Fruit fly (Drosophila melanogaster) whole organism, embryonic: ENCODE results near the gene Dtg.

Experiments used
- Atf-2 ChIP-seq: fragments of 200-800 bp; sonication (Bioruptor generic); optimal IDR thresholded peaks from 2 replicates; lab custom pipeline; 2016; ENCODE audit warnings: missing biosample characterization, missing genetic modification characterization
- CG11456 ChIP-seq: fragments of 200-800 bp; sonication (Bioruptor generic); IDR thresholded peaks from 3 replicates; pipeline ENCODE4 v1.3.6; 2022; ENCODE audit warnings: missing biosample characterization, missing genetic modification characterization
- CG12071 ChIP-seq: fragments of 200-800 bp; sonication (Bioruptor generic); optimal IDR thresholded peaks from 3 replicates; lab custom pipeline; 2018; ENCODE audit warnings: missing biosample characterization, mild to moderate bottlenecking, missing genetic modification characterization
- CG12659 ChIP-seq: fragments of 200-800 bp; sonication (Bioruptor generic); optimal IDR thresholded peaks from 3 replicates; lab custom pipeline; 2017; ENCODE audit warnings: mild to moderate bottlenecking, missing biosample characterization, missing genetic modification reagents, missing genetic modification characterization
- CG12942 ChIP-seq: fragments of 200-800 bp; sonication (Bioruptor generic); optimal IDR thresholded peaks from 3 replicates; lab custom pipeline; 2016; ENCODE audit warnings: missing biosample characterization, missing genetic modification characterization
- CG14014 ChIP-seq: fragments of 200-800 bp; sonication (Bioruptor generic); IDR thresholded peaks from 2 replicates; pipeline ENCODE4 v1.3.6; 2022; ENCODE audit warnings: missing biosample characterization, missing genetic modification characterization
- CG1603 ChIP-seq: fragments of 200-800 bp; sonication (Bioruptor generic); optimal IDR thresholded peaks from 2 replicates; lab custom pipeline; 2019; ENCODE audit warnings: missing biosample characterization, mild to moderate bottlenecking, missing genetic modification characterization, moderate library complexity
- CG17385 ChIP-seq: fragments of 200-800 bp; sonication (Bioruptor generic); optimal IDR thresholded peaks from 3 replicates; lab custom pipeline; 2018; ENCODE audit warnings: missing biosample characterization, mild to moderate bottlenecking, missing genetic modification characterization
- CG2116 ChIP-seq: fragments of 200-800 bp; sonication (Bioruptor generic); optimal IDR thresholded peaks from 3 replicates; lab custom pipeline; 2018; ENCODE audit warnings: missing biosample characterization, mild to moderate bottlenecking, missing genetic modification characterization
- CG30020 ChIP-seq: fragments of 200-800 bp; optimal IDR thresholded peaks from 2 replicates; lab custom pipeline; 2019; ENCODE audit warnings: missing biosample characterization, mild to moderate bottlenecking, missing genetic modification characterization, moderate library complexity
- CG32767 ChIP-seq: fragments of 200-800 bp; sonication (Bioruptor generic); IDR thresholded peaks from 2 replicates; pipeline ENCODE4 v1.3.6; 2022; ENCODE audit warnings: missing biosample characterization, missing genetic modification characterization
- CG3726 ChIP-seq: fragments of 200-800 bp; sonication (Bioruptor generic); IDR thresholded peaks from 3 replicates; pipeline ENCODE4, ENCODE4 v1.3.6; 2022; ENCODE audit warnings: missing biosample characterization, missing genetic modification characterization
- CG4404 ChIP-seq: fragments of 200-800 bp; sonication (Bioruptor generic); IDR thresholded peaks from 2 replicates; pipeline ENCODE4 v1.3.6; 2022; ENCODE audit warnings: missing biosample characterization, missing genetic modification characterization
- CG4617 ChIP-seq: fragments of 200-800 bp; sonication (Bioruptor generic); optimal IDR thresholded peaks from 3 replicates; lab custom pipeline; 2016; ENCODE audit warnings: missing biosample characterization, missing genetic modification characterization, borderline replicate concordance
- CG4730 ChIP-seq: fragments of 200-800 bp; sonication (Bioruptor generic); IDR thresholded peaks from 2 replicates; pipeline ENCODE4 v1.3.6; 2022; ENCODE audit warnings: missing biosample characterization, missing genetic modification characterization
- CG6654 ChIP-seq: fragments of 200-800 bp; sonication (Bioruptor generic); optimal IDR thresholded peaks from 2 replicates; lab custom pipeline; 2017; ENCODE audit warnings: missing biosample characterization, mild to moderate bottlenecking, missing genetic modification characterization
- CG6791 ChIP-seq: fragments of 200-800 bp; sonication (Bioruptor generic); IDR thresholded peaks from 3 replicates; pipeline ENCODE4 v1.3.6; 2022; ENCODE audit warnings: missing biosample characterization, missing genetic modification characterization; ENCODE audit not compliant: partially characterized antibody
- CG7928 ChIP-seq: fragments of 200-800 bp; sonication (Bioruptor generic); optimal IDR thresholded peaks from 2 replicates; lab custom pipeline; 2017; ENCODE audit warnings: missing biosample characterization, mild to moderate bottlenecking, missing genetic modification characterization
- CG8765 ChIP-seq: fragments of 200-800 bp; sonication (Bioruptor generic); IDR thresholded peaks from 2 replicates; pipeline ENCODE4 v1.3.6; 2022; ENCODE audit warnings: missing biosample characterization, missing genetic modification characterization
- Dip2 ChIP-seq: fragments of 200-800 bp; sonication (Bioruptor generic); IDR thresholded peaks from 2 replicates; pipeline ENCODE4 v1.3.6; 2022; ENCODE audit warnings: missing biosample characterization, missing genetic modification characterization
- Dref ChIP-seq: fragments of 200-800 bp; sonication (Bioruptor generic); IDR thresholded peaks from 2 replicates; pipeline ENCODE4 v1.3.6; 2022; ENCODE audit warnings: missing biosample characterization, missing genetic modification characterization
- HLH4C ChIP-seq: fragments of 200-800 bp; sonication (Bioruptor generic); IDR thresholded peaks from 3 replicates; pipeline ENCODE4 v1.3.6; 2022; ENCODE audit warnings: missing biosample characterization, missing genetic modification characterization; ENCODE audit not compliant: partially characterized antibody
- HLH54F ChIP-seq: fragments of 200-800 bp; sonication (Bioruptor generic); optimal IDR thresholded peaks from 3 replicates; lab custom pipeline; 2016; ENCODE audit warnings: missing biosample characterization, missing genetic modification characterization
- Jarid2 ChIP-seq: fragments of 200-800 bp; sonication (Bioruptor generic); optimal IDR thresholded peaks from 3 replicates; lab custom pipeline; 2017; ENCODE audit warnings: mild to moderate bottlenecking, missing biosample characterization, missing genetic modification reagents, missing genetic modification characterization
- MTF-1 ChIP-seq: fragments of 200-800 bp; sonication (Bioruptor generic); optimal IDR thresholded peaks from 2 replicates; lab custom pipeline; 2018; ENCODE audit warnings: missing biosample characterization, mild to moderate bottlenecking, missing genetic modification characterization, borderline replicate concordance
- Ssrp ChIP-seq: fragments of 200-800 bp; sonication (Bioruptor generic); optimal IDR thresholded peaks from 2 replicates; lab custom pipeline; 2018; ENCODE audit warnings: missing biosample characterization, mild to moderate bottlenecking, missing genetic modification characterization, moderate library complexity
- aop ChIP-seq: fragments of 200-800 bp; sonication (Bioruptor generic); IDR thresholded peaks from 2 replicates; pipeline ENCODE4 v1.3.6; 2022; ENCODE audit warnings: missing biosample characterization, missing genetic modification characterization
- ap ChIP-seq: fragments of 200-800 bp; sonication (Bioruptor generic); IDR thresholded peaks from 2 replicates; pipeline ENCODE4 v1.3.6; 2022; ENCODE audit warnings: missing biosample characterization, missing genetic modification characterization
- ase ChIP-seq: fragments of 200-800 bp; sonication (Bioruptor generic); IDR thresholded peaks from 3 replicates; pipeline ENCODE4 v1.3.6; 2022; ENCODE audit warnings: missing biosample characterization, missing genetic modification characterization
- btn ChIP-seq: fragments of 200-800 bp; sonication (Bioruptor generic); optimal IDR thresholded peaks from 2 replicates; lab custom pipeline; 2016; ENCODE audit warnings: missing biosample characterization, missing genetic modification characterization
- dimm ChIP-seq: fragments of 200-800 bp; sonication (Bioruptor generic); IDR thresholded peaks from 2 replicates; pipeline ENCODE4 v1.3.6; 2022; ENCODE audit warnings: missing biosample characterization, missing genetic modification characterization
- dpn ChIP-seq, 2 experiments: fragments of 200-800 bp; sonication (Bioruptor generic); optimal IDR thresholded peaks; 3 replicates each; lab custom pipeline; 2016; ENCODE audit warnings: missing biosample characterization in 2 of 2, missing genetic modification characterization in 2 of 2
- esg ChIP-seq: fragments of 200-800 bp; sonication (Bioruptor generic); conservative IDR thresholded peaks from 2 replicates; pipeline ENCODE4 v1.3.6; 2022; ENCODE audit warnings: missing biosample characterization, missing genetic modification characterization
- fd96Cb ChIP-seq: fragments of 200-800 bp; sonication (Bioruptor generic); optimal IDR thresholded peaks from 2 replicates; lab custom pipeline; 2018; ENCODE audit warnings: missing biosample characterization, mild to moderate bottlenecking, missing genetic modification characterization, moderate library complexity
- gcm ChIP-seq: fragments of 200-800 bp; sonication (Bioruptor generic); optimal IDR thresholded peaks from 2 replicates; lab custom pipeline; 2019; ENCODE audit warnings: missing biosample characterization, mild to moderate bottlenecking, missing genetic modification characterization, moderate library complexity
- gsb ChIP-seq: fragments of 200-800 bp; sonication (Bioruptor generic); IDR thresholded peaks from 2 replicates; pipeline ENCODE4 v1.3.6; 2022; ENCODE audit warnings: missing biosample characterization, missing genetic modification characterization
- inv ChIP-seq: fragments of 200-800 bp; sonication (Bioruptor generic); IDR thresholded peaks from 2 replicates; pipeline ENCODE4 v1.3.6; 2022; ENCODE audit warnings: missing biosample characterization, missing genetic modification characterization; ENCODE audit not compliant: partially characterized antibody
- knrl ChIP-seq: fragments of 200-800 bp; sonication (Bioruptor generic); IDR thresholded peaks from 3 replicates; pipeline ENCODE4 v1.3.6; 2022; ENCODE audit warnings: missing biosample characterization, missing genetic modification characterization; ENCODE audit not compliant: partially characterized antibody
- lab ChIP-seq: fragments of 200-800 bp; sonication (Bioruptor generic); optimal IDR thresholded peaks from 3 replicates; lab custom pipeline; 2017; ENCODE audit warnings: missing biosample characterization, missing genetic modification characterization, mild to moderate bottlenecking, moderate library complexity, missing genetic modification reagents
- lmd ChIP-seq: fragments of 200-800 bp; sonication (Bioruptor generic); IDR thresholded peaks from 2 replicates; pipeline ENCODE4 v1.3.6; 2022; ENCODE audit warnings: missing biosample characterization, missing genetic modification characterization
- nau ChIP-seq: fragments of 200-800 bp; sonication (Bioruptor generic); optimal IDR thresholded peaks from 3 replicates; lab custom pipeline; 2017; ENCODE audit warnings: missing biosample characterization, mild to moderate bottlenecking, missing genetic modification characterization, missing genetic modification reagents
- sens-2 ChIP-seq: fragments of 200-800 bp; sonication (Bioruptor generic); IDR thresholded peaks from 2 replicates; pipeline ENCODE4 v1.3.6; 2022; ENCODE audit warnings: missing biosample characterization, missing genetic modification characterization
- seq ChIP-seq: fragments of 200-800 bp; sonication (Bioruptor generic); IDR thresholded peaks from 2 replicates; pipeline ENCODE4 v1.3.6; 2022; ENCODE audit warnings: missing biosample characterization, missing genetic modification characterization
- sisA ChIP-seq: fragments of 200-800 bp; sonication (Bioruptor generic); IDR thresholded peaks from 2 replicates; pipeline ENCODE4 v1.3.6; 2022; ENCODE audit warnings: missing biosample characterization, missing genetic modification characterization
- sob ChIP-seq: fragments of 200-800 bp; sonication (Bioruptor generic); IDR thresholded peaks from 2 replicates; pipeline ENCODE4 v1.3.6; 2022; ENCODE audit warnings: missing biosample characterization, missing genetic modification characterization
- tx ChIP-seq: fragments of 200-800 bp; sonication (Bioruptor generic); optimal IDR thresholded peaks from 2 replicates; lab custom pipeline; 2016; ENCODE audit warnings: missing biosample characterization, missing genetic modification characterization
- unc-4 ChIP-seq: fragments of 200-800 bp; sonication (Bioruptor generic); IDR thresholded peaks from 2 replicates; pipeline ENCODE4 v1.3.6; 2022; ENCODE audit warnings: missing biosample characterization, missing genetic modification characterization; ENCODE audit not compliant: partially characterized antibody
- vfl ChIP-seq: fragments of 200-800 bp; sonication (Bioruptor generic); optimal IDR thresholded peaks from 2 replicates; lab custom pipeline; 2016; ENCODE audit warnings: missing biosample characterization, missing genetic modification characterization
- zen2 ChIP-seq: fragments of 200-800 bp; sonication (Bioruptor generic); IDR thresholded peaks from 3 replicates; pipeline ENCODE4 v1.3.6; 2022; ENCODE audit warnings: missing biosample characterization, missing genetic modification characterization; ENCODE audit not compliant: partially characterized antibody
- zfh1 ChIP-seq: fragments of 200-800 bp; sonication (Bioruptor generic); IDR thresholded peaks from 3 replicates; pipeline ENCODE4 v1.3.6; 2022; ENCODE audit warnings: missing biosample characterization, missing genetic modification characterization
- zfh2 ChIP-seq: fragments of 200-800 bp; sonication (Bioruptor generic); optimal IDR thresholded peaks from 2 replicates; lab custom pipeline; 2016; ENCODE audit warnings: missing biosample characterization, missing genetic modification characterization

Gene Dtg

DNA sequence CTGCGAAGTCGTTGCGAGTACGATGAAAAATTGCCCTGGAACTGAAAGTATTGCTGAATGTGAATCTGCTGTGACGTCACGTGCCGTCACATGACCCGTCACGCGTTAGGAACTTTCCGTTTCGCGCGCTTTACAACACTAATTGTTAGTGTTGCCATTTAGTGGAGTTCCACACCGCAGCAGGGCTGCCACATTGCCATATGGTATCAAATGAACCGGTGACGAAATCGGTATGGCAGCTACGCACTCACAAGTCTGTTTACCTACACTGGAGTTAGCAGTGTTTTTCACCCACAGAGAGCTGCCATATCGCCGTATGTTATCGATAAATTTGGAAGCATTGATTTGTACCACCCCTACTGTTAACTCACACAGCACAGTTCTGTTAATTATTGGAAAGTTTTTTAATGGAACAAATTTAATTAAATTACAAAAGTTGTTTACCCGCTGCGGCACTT lies 20.1 kb upstream of the Dtg start, which contains the start of the genes Vha55 and Snx3 (continued):
- peak; percentile 29 for TF ChIP-seq fd96Cb (tag; lab: Kevin White, UChicago)
- no peak for TF ChIP-seq lmd
- no peak for TF ChIP-seq Dip2 (GFP tag; lab: Robert Waterston, UW)
- no peak for TF ChIP-seq nau (GFP tag; lab: Kevin White, UChicago)
- TF ChIP-seq sisA, result no peak
- no peak for TF ChIP-seq aop (GFP tag; lab: Robert Waterston, UW)
- TF ChIP-seq CG4404 (GFP tag; lab: Robert Waterston, UW), result no peak
- no peak for TF ChIP-seq Dref
- TF ChIP-seq CG12659 (GFP tag; lab: Kevin White, UChicago), result peak; percentile 95
- TF ChIP-seq vfl, result peak; percentile 88
- TF ChIP-seq CG14014, result no peak
- peak; percentile 5 for TF ChIP-seq CG17385
- no peak for TF ChIP-seq gcm (GFP tag; lab: Kevin White, UChicago)
- peak; percentile 60 for TF ChIP-seq CG7928 (GFP tag; lab: Kevin White, UChicago)
- peak; percentile 84 to 92 for TF ChIP-seq dpn (GFP tag; optimal IDR thresholded peaks at IDR 0.05; lab: Kevin White, UChicago)
- TF ChIP-seq gsb (GFP tag; lab: Robert Waterston, UW), result no peak
- TF ChIP-seq dimm, result no peak
- no peak for TF ChIP-seq CG32767 (GFP tag; lab: Robert Waterston, UW)
- TF ChIP-seq CG11456 (GFP tag; lab: Robert Waterston, UW), result no peak
- no peak for TF ChIP-seq btn
- no peak for TF ChIP-seq CG6654 (GFP tag; lab: Kevin White, UChicago)
- no peak for TF ChIP-seq sens-2 (GFP tag; lab: Robert Waterston, UW)
- no peak for TF ChIP-seq CG8765 (GFP tag; lab: Robert Waterston, UW)
- peak; percentile 56 for TF ChIP-seq Jarid2 (GFP tag; lab: Kevin White, UChicago)
- no peak for TF ChIP-seq knrl (GFP tag; lab: Robert Waterston, UW)
- TF ChIP-seq zfh2 (GFP tag; lab: Kevin White, UChicago), result peak; percentile 91
- peak; percentile 91 for TF ChIP-seq HLH54F (GFP tag; lab: Kevin White, UChicago)
- TF ChIP-seq MTF-1 (GFP tag; lab: Kevin White, UChicago), result peak; percentile 48
- no peak for TF ChIP-seq sob (GFP tag; lab: Robert Waterston, UW)
- TF ChIP-seq zen2 (GFP tag; lab: Robert Waterston, UW), result no peak
- no peak for TF ChIP-seq ap (GFP tag; lab: Robert Waterston, UW)
- peak; percentile 55 for TF ChIP-seq Atf-2 (GFP tag; lab: Kevin White, UChicago)
- TF ChIP-seq CG3726 (GFP tag; lab: Robert Waterston, UW), result no peak
- TF ChIP-seq unc-4, result no peak
- TF ChIP-seq CG4617 (GFP tag; lab: Kevin White, UChicago), result peak; percentile 74
- peak; percentile 77 for TF ChIP-seq tx (GFP tag; lab: Kevin White, UChicago)
- TF ChIP-seq ase, result no peak
- TF ChIP-seq CG30020, result peak; percentile 27
- TF ChIP-seq Ssrp (tag; lab: Kevin White, UChicago), result no peak
- no peak for TF ChIP-seq CG4730 (GFP tag; lab: Robert Waterston, UW)
- TF ChIP-seq CG2116, result peak; percentile 73
- no peak for TF ChIP-seq HLH4C (GFP tag; lab: Robert Waterston, UW)
- TF ChIP-seq CG6791 (GFP tag; lab: Robert Waterston, UW), result no peak
- no peak for TF ChIP-seq zfh1 (GFP tag; lab: Robert Waterston, UW)
- TF ChIP-seq CG12942 (GFP tag; lab: Kevin White, UChicago), result peak; percentile 85
- no peak for TF ChIP-seq inv
- TF ChIP-seq esg (GFP tag; lab: Robert Waterston, UW), result no peak
- TF ChIP-seq CG1603, result peak; percentile 96
- TF ChIP-seq CG12071 (GFP tag; lab: Kevin White, UChicago), result peak; percentile 21
- TF ChIP-seq seq (GFP tag; lab: Robert Waterston, UW), result no peak
- peak; percentile 86 for TF ChIP-seq lab (GFP tag; lab: Kevin White, UChicago)
